Worm (Caenorhabditis elegans) whole organism, mixed stage, embryonic: Measurements from ENCODE around the gene C32D5.12.

Source experiments
- M03D4.4 ChIP-seq: sonication (generic microtip); optimal IDR thresholded peaks from 2 replicates; lab custom pipeline; 2017; ENCODE audit warnings: mild to moderate bottlenecking, missing genetic modification characterization, missing compliant biosample characterization
- bed-3 ChIP-seq: fragments of 200-800 bp; sonication (Bioruptor generic); optimal IDR thresholded peaks from 3 replicates; lab custom pipeline; 2018; ENCODE audit warnings: mild to moderate bottlenecking, missing genetic modification characterization, moderate library complexity, missing compliant biosample characterization
- blmp-1 ChIP-seq: fragments of 150-350 bp; optimal IDR thresholded peaks from 2 replicates; lab custom pipeline; 2014; ENCODE audit warnings: missing biosample characterization, missing genetic modification characterization
- ceh-39 ChIP-seq: fragments of 150-350 bp; optimal IDR thresholded peaks from 2 replicates; lab custom pipeline; 2014; ENCODE audit warnings: missing biosample characterization, missing genetic modification characterization
- ceh-43 ChIP-seq: fragments of 200-800 bp; sonication (Bioruptor generic); optimal IDR thresholded peaks from 2 replicates; lab custom pipeline; 2018; ENCODE audit warnings: mild to moderate bottlenecking, missing genetic modification characterization, moderate library complexity, missing compliant biosample characterization
- ceh-83 ChIP-seq: fragments of 200-800 bp; sonication (Bioruptor generic); optimal IDR thresholded peaks from 2 replicates; lab custom pipeline; 2018; ENCODE audit warnings: mild to moderate bottlenecking, missing genetic modification characterization, missing compliant biosample characterization
- ces-1 ChIP-seq: fragments of 150-350 bp; optimal IDR thresholded peaks from 2 replicates; lab custom pipeline; 2014; ENCODE audit warnings: missing biosample characterization, missing genetic modification reagents, missing genetic modification characterization
- cnd-1 ChIP-seq: fragments of 200-800 bp; sonication (Bioruptor generic); optimal IDR thresholded peaks from 2 replicates; lab custom pipeline; 2018; ENCODE audit warnings: mild to moderate bottlenecking, missing genetic modification characterization, missing compliant biosample characterization
- drap-1 ChIP-seq: fragments of 200-800 bp; sonication (Bioruptor generic); optimal IDR thresholded peaks from 3 replicates; lab custom pipeline; 2018; ENCODE audit warnings: mild to moderate bottlenecking, missing genetic modification characterization, missing compliant biosample characterization
- elt-1 ChIP-seq: sonication (generic microtip); optimal IDR thresholded peaks from 2 replicates; lab custom pipeline; 2017; ENCODE audit warnings: missing genetic modification characterization, mild to moderate bottlenecking, missing compliant biosample characterization, antibody characterized with exemption, moderate library complexity, borderline replicate concordance; ENCODE audit not compliant: insufficient read depth
- elt-3 ChIP-seq: fragments of 150-350 bp; optimal IDR thresholded peaks from 2 replicates; lab custom pipeline; 2014; ENCODE audit warnings: missing biosample characterization, missing genetic modification characterization
- flh-1 ChIP-seq: fragments of 200-800 bp; sonication (Bioruptor generic); optimal IDR thresholded peaks from 2 replicates; lab custom pipeline; 2018; ENCODE audit warnings: mild to moderate bottlenecking, missing genetic modification characterization, moderate library complexity, missing compliant biosample characterization
- ham-2 ChIP-seq: fragments of 200-800 bp; sonication (Bioruptor generic); optimal IDR thresholded peaks from 2 replicates; lab custom pipeline; 2018; ENCODE audit warnings: mild to moderate bottlenecking, missing genetic modification characterization, missing compliant biosample characterization
- hlh-1 ChIP-seq: fragments of 150-350 bp; optimal IDR thresholded peaks from 2 replicates; lab custom pipeline; 2014; ENCODE audit warnings: missing biosample characterization, missing genetic modification reagents, missing genetic modification characterization
- lin-13 ChIP-seq: fragments of 150-350 bp; optimal IDR thresholded peaks from 2 replicates; lab custom pipeline; 2014; ENCODE audit warnings: missing biosample characterization, missing genetic modification characterization
- lin-32 ChIP-seq: fragments of 200-800 bp; sonication (Bioruptor generic); optimal IDR thresholded peaks from 2 replicates; lab custom pipeline; 2018; ENCODE audit warnings: mild to moderate bottlenecking, missing genetic modification characterization, missing compliant biosample characterization
- lsy-2 ChIP-seq: fragments of 150-350 bp; optimal IDR thresholded peaks from 2 replicates; lab custom pipeline; 2014; ENCODE audit warnings: missing biosample characterization, missing genetic modification characterization
- mab-5 ChIP-seq: fragments of 150-350 bp; optimal IDR thresholded peaks from 2 replicates; lab custom pipeline; 2014; ENCODE audit warnings: missing biosample characterization, missing genetic modification characterization
- mep-1 ChIP-seq: fragments of 150-350 bp; optimal IDR thresholded peaks from 2 replicates; lab custom pipeline; 2017; ENCODE audit warnings: missing biosample characterization, missing genetic modification reagents, missing genetic modification characterization, inconsistent platforms
- mls-2 ChIP-seq: sonication (generic microtip); optimal IDR thresholded peaks from 2 replicates; lab custom pipeline; 2016; ENCODE audit warnings: mild to moderate bottlenecking, missing genetic modification characterization, moderate library complexity, missing compliant biosample characterization
- nhr-2 ChIP-seq: fragments of 150-350 bp; optimal IDR thresholded peaks from 2 replicates; lab custom pipeline; 2014; ENCODE audit warnings: missing biosample characterization, missing genetic modification characterization
- nhr-237 ChIP-seq: fragments of 150-350 bp; optimal IDR thresholded peaks from 2 replicates; lab custom pipeline; 2014; ENCODE audit warnings: missing biosample characterization, missing genetic modification characterization
- nhr-28 ChIP-seq: fragments of 150-350 bp; optimal IDR thresholded peaks from 2 replicates; lab custom pipeline; 2014; ENCODE audit warnings: missing biosample characterization, missing genetic modification characterization
- nhr-76 ChIP-seq: sonication (generic microtip); optimal IDR thresholded peaks from 2 replicates; lab custom pipeline; 2017; ENCODE audit warnings: missing biosample characterization, missing genetic modification characterization
- pha-4 ChIP-seq: fragments of 150-350 bp; optimal IDR thresholded peaks from 2 replicates; lab custom pipeline; 2018; ENCODE audit warnings: missing biosample characterization, missing genetic modification reagents, missing genetic modification characterization
- sem-2 ChIP-seq: fragments of 200-800 bp; sonication (Bioruptor generic); optimal IDR thresholded peaks from 2 replicates; lab custom pipeline; 2018; ENCODE audit warnings: mild to moderate bottlenecking, missing genetic modification characterization, missing compliant biosample characterization
- snpc-4 ChIP-seq: fragments of 150-350 bp; optimal IDR thresholded peaks from 2 replicates; lab custom pipeline; 2014; ENCODE audit warnings: missing biosample characterization, missing genetic modification characterization
- sptf-1 ChIP-seq: sonication (generic microtip); optimal IDR thresholded peaks from 2 replicates; lab custom pipeline; 2017; ENCODE audit warnings: mild to moderate bottlenecking, missing genetic modification characterization, moderate library complexity, missing compliant biosample characterization
- unc-39 ChIP-seq: fragments of 150-350 bp; optimal IDR thresholded peaks from 2 replicates; lab custom pipeline; 2014; ENCODE audit warnings: missing biosample characterization, missing genetic modification characterization
- unc-62 ChIP-seq: fragments of 150-350 bp; optimal IDR thresholded peaks from 2 replicates; lab custom pipeline; 2014; ENCODE audit warnings: missing biosample characterization, missing genetic modification reagents, missing genetic modification characterization
- zip-8 ChIP-seq: fragments of 150-350 bp; optimal IDR thresholded peaks from 2 replicates; lab custom pipeline; 2014; ENCODE audit warnings: missing biosample characterization, missing genetic modification characterization
- ztf-11 ChIP-seq: fragments of 150-350 bp; optimal IDR thresholded peaks from 2 replicates; lab custom pipeline; 2014; ENCODE audit warnings: missing biosample characterization, missing genetic modification characterization

The C32D5.12 gene

DNA sequence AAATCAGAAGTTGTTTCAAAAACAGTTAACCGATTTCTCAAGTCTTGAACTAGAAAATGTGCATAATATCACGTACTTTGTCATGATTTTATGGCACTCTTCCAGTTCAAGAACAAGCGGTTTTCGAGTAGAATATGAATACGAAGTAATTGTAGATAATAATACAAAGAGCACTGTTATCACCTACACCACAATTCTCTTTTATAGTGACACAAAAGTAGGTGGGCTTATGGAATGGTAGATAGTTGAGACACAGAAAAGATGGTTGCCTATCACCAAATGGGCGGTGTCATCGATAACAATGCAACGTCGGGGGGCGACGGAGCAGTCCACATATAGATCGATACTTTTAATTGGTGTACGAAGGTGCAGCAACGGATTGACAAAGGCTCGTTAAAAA lies 30.1 kb downstream of the C32D5.12 start:
- TF ChIP-seq blmp-1 (tag; lab: Kevin White, UChicago) (no peak), pha-4 (tag; lab: Kevin White, UChicago) (no peak), ceh-83 (GFP tag; lab: Kevin White, UChicago) (no peak), nhr-28 (tag; lab: Kevin White, UChicago) (no peak), lin-13 (tag; lab: Kevin White, UChicago) (no peak), flh-1 (GFP tag; lab: Kevin White, UChicago) (no peak), cnd-1 (tag; lab: Kevin White, UChicago) (no peak), unc-62 (GFP tag; lab: Kevin White, UChicago) (no peak), sem-2 (GFP tag; lab: Kevin White, UChicago) (no peak), mab-5 (no peak), ceh-43 (GFP tag; lab: Kevin White, UChicago) (no peak), nhr-237 (tag; lab: Kevin White, UChicago) (no peak), nhr-76 (tag; lab: Kevin White, UChicago) (no peak), snpc-4 (tag; lab: Kevin White, UChicago) (no peak), lsy-2 (tag; lab: Kevin White, UChicago) (no peak), sptf-1 (tag; lab: Kevin White, UChicago) (no peak), drap-1 (GFP tag; lab: Kevin White, UChicago) (no peak), ceh-39 (tag; lab: Kevin White, UChicago) (no peak), mep-1 (tag; lab: Kevin White, UChicago) (no peak), bed-3 (GFP tag; lab: Kevin White, UChicago) (no peak)

DNA sequence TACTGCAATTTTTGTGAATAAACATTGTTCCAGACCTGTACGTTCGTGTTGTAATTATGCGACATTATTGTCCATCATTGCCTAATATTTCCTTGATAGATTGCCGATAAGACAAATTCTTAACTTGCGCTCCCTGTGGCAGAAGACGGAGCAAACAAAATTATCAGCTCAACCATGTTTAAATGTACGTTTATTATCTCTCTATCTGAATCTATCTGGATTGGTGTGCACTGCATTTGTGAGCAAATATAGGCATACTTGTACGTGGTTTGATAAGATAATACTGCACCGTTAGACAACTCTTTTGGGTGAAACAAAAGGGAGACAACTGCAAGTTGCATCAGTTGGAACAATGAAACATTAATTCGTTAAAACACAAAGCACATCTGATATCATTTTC lies 31.5 kb downstream of the C32D5.12 start:
- no peak for TF ChIP-seq nhr-28 (tag; lab: Kevin White, UChicago)
- no peak for TF ChIP-seq unc-39
- no peak for TF ChIP-seq nhr-2 (tag; lab: Kevin White, UChicago)
- TF ChIP-seq ces-1 (GFP tag; lab: Kevin White, UChicago): no peak
- TF ChIP-seq zip-8: no peak
- no peak for TF ChIP-seq nhr-76 (tag; lab: Kevin White, UChicago)
- no peak for TF ChIP-seq mep-1 (tag; lab: Kevin White, UChicago)
- no peak for TF ChIP-seq elt-1 (tag; lab: Kevin White, UChicago)
- TF ChIP-seq, all 35 proteins: peak for 0

DNA sequence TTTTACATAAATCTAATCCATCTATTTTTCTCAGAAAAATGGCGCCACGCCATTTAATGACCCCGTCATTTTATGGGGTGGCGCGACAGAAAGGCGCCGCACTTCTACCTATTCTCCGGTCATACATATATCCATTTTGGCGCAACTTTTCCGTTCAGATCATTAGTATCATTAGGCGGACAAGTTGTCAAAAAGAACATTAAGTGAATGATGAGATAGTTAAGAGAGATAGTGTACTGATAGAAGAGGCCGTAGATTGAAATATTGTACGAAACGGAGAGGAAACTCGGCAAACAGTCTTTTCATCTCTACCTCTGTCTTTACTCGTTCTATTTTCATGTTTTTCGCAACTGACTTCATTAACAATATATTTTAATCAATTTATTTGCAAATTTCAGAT lies 34.7 kb downstream of the C32D5.12 start, which contains the start of gene sma-6:
sma-6 (plus strand) TSS at position 399 of the 400 bp plus-strand sequence.
- TF ChIP-seq ham-2 (GFP tag; lab: Kevin White, UChicago) (no peak), lin-32 (no peak), mep-1 (tag; lab: Kevin White, UChicago) (no peak), ceh-39 (tag; lab: Kevin White, UChicago) (no peak), sptf-1 (tag; lab: Kevin White, UChicago) (no peak), elt-3 (tag; lab: Kevin White, UChicago) (no peak)

DNA sequence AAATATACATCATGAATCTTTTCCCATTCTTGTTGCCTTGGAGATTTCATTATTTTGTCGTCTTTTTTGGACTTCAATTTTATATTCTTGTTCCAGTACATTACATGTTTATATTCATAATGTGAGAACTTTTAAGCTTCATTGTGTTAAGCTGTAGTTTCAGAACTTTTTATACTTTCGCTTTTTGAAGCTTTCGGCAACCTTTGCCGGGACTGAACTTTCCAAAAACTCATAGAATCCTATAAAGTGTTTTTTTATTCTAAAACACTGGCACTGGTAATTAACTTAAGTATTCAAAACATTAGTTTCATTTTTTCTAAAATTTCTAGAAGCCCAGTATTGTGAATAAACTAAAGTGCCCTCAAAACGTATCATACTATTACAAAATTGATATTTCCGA lies 35.8 kb downstream of the C32D5.12 start, which contains the start of gene C32D5.4:
C32D5.4 (minus strand) TSS at position 101 of the 400 bp plus-strand sequence.
- TF ChIP-seq unc-39: no peak
- no peak for TF ChIP-seq lsy-2 (tag; lab: Kevin White, UChicago)
- TF ChIP-seq unc-62 (GFP tag; lab: Kevin White, UChicago): no peak
- TF ChIP-seq blmp-1 (tag; lab: Kevin White, UChicago): no peak
- TF ChIP-seq hlh-1 (tag; lab: Kevin White, UChicago): no peak

DNA sequence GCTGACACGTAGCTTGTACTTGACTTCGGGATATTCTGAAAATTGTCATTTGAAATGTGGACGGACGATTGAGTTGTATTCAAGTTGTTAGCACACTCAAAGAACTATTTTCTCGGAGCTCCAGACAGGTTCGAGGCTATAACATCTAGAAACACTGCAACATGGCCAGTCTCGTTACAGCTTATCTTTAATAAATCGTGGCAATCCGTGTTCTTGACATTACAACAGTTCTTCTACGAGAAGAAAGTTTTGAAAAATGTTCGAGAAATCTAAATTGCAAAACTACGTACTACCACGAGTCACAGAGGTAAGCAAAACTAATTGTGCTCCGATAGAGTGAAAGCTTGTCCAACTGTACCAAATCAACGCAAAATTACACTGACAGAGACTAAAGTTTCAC lies 36.7 kb downstream of the C32D5.12 start:
- TF ChIP-seq mls-2 (tag; lab: Kevin White, UChicago) (no peak), snpc-4 (tag; lab: Kevin White, UChicago) (no peak), ceh-83 (GFP tag; lab: Kevin White, UChicago) (no peak), lin-13 (tag; lab: Kevin White, UChicago) (no peak), M03D4.4 (tag; lab: Kevin White, UChicago) (no peak), pha-4 (tag; lab: Kevin White, UChicago) (no peak), mep-1 (tag; lab: Kevin White, UChicago) (no peak), ceh-39 (tag; lab: Kevin White, UChicago) (no peak), ztf-11 (no peak), ces-1 (GFP tag; lab: Kevin White, UChicago) (no peak), bed-3 (GFP tag; lab: Kevin White, UChicago) (no peak), nhr-237 (tag; lab: Kevin White, UChicago) (no peak), sem-2 (GFP tag; lab: Kevin White, UChicago) (no peak), nhr-76 (tag; lab: Kevin White, UChicago) (no peak), blmp-1 (tag; lab: Kevin White, UChicago) (no peak), elt-1 (tag; lab: Kevin White, UChicago) (no peak), ham-2 (GFP tag; lab: Kevin White, UChicago) (no peak), sptf-1 (tag; lab: Kevin White, UChicago) (no peak), unc-62 (GFP tag; lab: Kevin White, UChicago) (no peak)
